Fruit fly (Drosophila melanogaster) whole organism, embryonic: ENCODE measurements around the gene CG14406.

Experiments used
- ATbp ChIP-seq: fragments of 200-800 bp; sonication (Bioruptor generic); optimal IDR thresholded peaks from 2 replicates; lab custom pipeline; 2017; ENCODE audit warnings: missing biosample characterization, mild to moderate bottlenecking, missing genetic modification characterization, missing genetic modification reagents
- Bgb ChIP-seq: fragments of 200-800 bp; sonication (Bioruptor generic); IDR thresholded peaks from 2 replicates; pipeline ENCODE4 v1.3.6; 2022; ENCODE audit warnings: missing biosample characterization, missing genetic modification characterization; ENCODE audit not compliant: partially characterized antibody
- CG10147 ChIP-seq: fragments of 200-800 bp; sonication (Bioruptor generic); optimal IDR thresholded peaks from 2 replicates; lab custom pipeline; 2019; ENCODE audit warnings: missing biosample characterization, mild to moderate bottlenecking, missing genetic modification characterization, moderate library complexity
- CG10462 ChIP-seq: fragments of 200-800 bp; sonication (Bioruptor generic); optimal IDR thresholded peaks from 2 replicates; lab custom pipeline; 2016; ENCODE audit warnings: missing biosample characterization, missing genetic modification characterization
- CG11723 ChIP-seq: fragments of 200-800 bp; sonication (Bioruptor generic); optimal IDR thresholded peaks from 2 replicates; lab custom pipeline; 2017; ENCODE audit warnings: missing biosample characterization, mild to moderate bottlenecking, missing genetic modification characterization
- CG12104 ChIP-seq: fragments of 200-800 bp; sonication (Bioruptor generic); optimal IDR thresholded peaks from 3 replicates; lab custom pipeline; 2016; ENCODE audit warnings: missing biosample characterization, missing genetic modification characterization
- CG13894 ChIP-seq: fragments of 200-800 bp; sonication (Bioruptor generic); optimal IDR thresholded peaks from 3 replicates; lab custom pipeline; 2018; ENCODE audit warnings: missing biosample characterization, mild to moderate bottlenecking, missing genetic modification characterization, moderate library complexity
- CG14710 ChIP-seq: fragments of 200-800 bp; sonication (Bioruptor generic); optimal IDR thresholded peaks from 3 replicates; lab custom pipeline; 2019; ENCODE audit warnings: missing biosample characterization, mild to moderate bottlenecking, missing genetic modification characterization, moderate library complexity
- CG16779 ChIP-seq: fragments of 200-800 bp; sonication (Bioruptor generic); IDR thresholded peaks from 2 replicates; pipeline ENCODE4 v1.3.6; 2022; ENCODE audit warnings: missing biosample characterization, missing genetic modification characterization
- CG16815 ChIP-seq: fragments of 200-800 bp; sonication (Bioruptor generic); optimal IDR thresholded peaks from 3 replicates; lab custom pipeline; 2017; ENCODE audit warnings: missing biosample characterization, mild to moderate bottlenecking, missing genetic modification characterization
- CG17829 ChIP-seq: fragments of 200-800 bp; optimal IDR thresholded peaks from 2 replicates; lab custom pipeline; 2019; ENCODE audit warnings: missing biosample characterization, mild to moderate bottlenecking, missing genetic modification characterization, moderate library complexity
- CG18764 ChIP-seq: fragments of 200-800 bp; sonication (Bioruptor generic); optimal IDR thresholded peaks from 3 replicates; lab custom pipeline; 2016; ENCODE audit warnings: missing biosample characterization, missing genetic modification characterization
- CG2120 ChIP-seq: fragments of 200-800 bp; sonication (Bioruptor generic); optimal IDR thresholded peaks from 3 replicates; lab custom pipeline; 2016; ENCODE audit warnings: missing biosample characterization, missing genetic modification characterization
- CG34376 ChIP-seq: fragments of 200-800 bp; sonication (Bioruptor generic); optimal IDR thresholded peaks from 2 replicates; lab custom pipeline; 2018; ENCODE audit warnings: missing biosample characterization, mild to moderate bottlenecking, missing genetic modification characterization
- CG3995 ChIP-seq: fragments of 200-800 bp; sonication (Bioruptor generic); optimal IDR thresholded peaks from 3 replicates; lab custom pipeline; 2016; ENCODE audit warnings: missing biosample characterization, missing genetic modification characterization
- CG4282 ChIP-seq: fragments of 200-800 bp; sonication (Bioruptor generic); optimal IDR thresholded peaks from 2 replicates; lab custom pipeline; 2016; ENCODE audit warnings: missing biosample characterization, missing genetic modification characterization
- CG6683 ChIP-seq: fragments of 200-800 bp; sonication (Bioruptor generic); optimal IDR thresholded peaks from 2 replicates; lab custom pipeline; 2017; ENCODE audit warnings: missing biosample characterization, mild to moderate bottlenecking, missing genetic modification characterization, missing genetic modification reagents
- CG6854 ChIP-seq: fragments of 200-800 bp; sonication (Bioruptor generic); optimal IDR thresholded peaks from 3 replicates; lab custom pipeline; 2017; ENCODE audit warnings: missing biosample characterization, mild to moderate bottlenecking, missing genetic modification characterization
- CG7271 ChIP-seq: fragments of 200-800 bp; sonication (Bioruptor generic); optimal IDR thresholded peaks from 2 replicates; lab custom pipeline; 2018; ENCODE audit warnings: missing biosample characterization, mild to moderate bottlenecking, missing genetic modification characterization, moderate library complexity
- CG8924 ChIP-seq: fragments of 200-800 bp; optimal IDR thresholded peaks from 3 replicates; lab custom pipeline; 2019; ENCODE audit warnings: missing biosample characterization, mild to moderate bottlenecking, missing genetic modification characterization, moderate library complexity
- CHES-1-like ChIP-seq: fragments of 200-800 bp; sonication (Bioruptor generic); optimal IDR thresholded peaks from 2 replicates; lab custom pipeline; 2016; ENCODE audit warnings: missing biosample characterization, missing genetic modification characterization
- CkIIα-i1 ChIP-seq: fragments of 200-800 bp; sonication (Bioruptor generic); IDR thresholded peaks from 2 replicates; pipeline ENCODE4 v1.3.6; 2022; ENCODE audit warnings: missing biosample characterization, missing genetic modification characterization
- D ChIP-seq, 2 experiments: fragments of 200-800 bp in 1 of 2; fragments of >200 bp in 1 of 2; sonication (Bioruptor generic) in 1 of 2; optimal IDR thresholded peaks; 2 replicates in 1 of 2; 3 replicates in 1 of 2; lab custom pipeline; 2017; ENCODE audit warnings: mild to moderate bottlenecking in 1 of 2, missing biosample characterization in 1 of 2, missing genetic modification characterization in 1 of 2, missing genetic modification reagents in 1 of 2
- Dad ChIP-seq: fragments of 200-800 bp; sonication (Bioruptor generic); optimal IDR thresholded peaks from 3 replicates; lab custom pipeline; 2016; ENCODE audit warnings: missing biosample characterization, missing genetic modification characterization
- Dbx ChIP-seq: fragments of 200-800 bp; sonication (Bioruptor generic); IDR thresholded peaks from 3 replicates; pipeline ENCODE4 v1.3.6; 2022; ENCODE audit warnings: missing biosample characterization, missing genetic modification characterization
- Fer2 ChIP-seq: fragments of 200-800 bp; sonication (Bioruptor generic); optimal IDR thresholded peaks from 2 replicates; lab custom pipeline; 2018; ENCODE audit warnings: missing biosample characterization, mild to moderate bottlenecking, missing genetic modification characterization, moderate library complexity
- Hmr ChIP-seq: fragments of 200-800 bp; sonication (Bioruptor generic); optimal IDR thresholded peaks from 3 replicates; lab custom pipeline; 2017; ENCODE audit warnings: mild to moderate bottlenecking, missing biosample characterization, missing genetic modification reagents, missing genetic modification characterization
- Kr ChIP-seq: fragments of 200-800 bp; sonication (Bioruptor generic); optimal IDR thresholded peaks from 2 replicates; lab custom pipeline; 2017; ENCODE audit warnings: missing biosample characterization, mild to moderate bottlenecking, missing genetic modification characterization
- Scr ChIP-seq: fragments of 200-800 bp; sonication (Bioruptor generic); IDR thresholded peaks from 2 replicates; pipeline ENCODE4 v1.3.6; 2022; ENCODE audit warnings: missing biosample characterization, missing genetic modification characterization; ENCODE audit not compliant: partially characterized antibody
- Trl ChIP-seq, 3 experiments: fragments of >200 bp in 2 of 3; fragments of 200-800 bp in 1 of 3; sonication (Bioruptor generic) in 1 of 3; optimal IDR thresholded peaks; 2 replicates in 1 of 3; 3 replicates in 2 of 3; lab custom pipeline; 2016 to 2017; ENCODE audit warnings: missing biosample characterization in 1 of 3, missing genetic modification characterization in 1 of 3
- al ChIP-seq: fragments of 200-800 bp; sonication (Bioruptor generic); IDR thresholded peaks from 2 replicates; pipeline ENCODE4 v1.3.6; 2022; ENCODE audit warnings: missing biosample characterization, missing genetic modification characterization
- chif ChIP-seq, 2 experiments: fragments of 200-800 bp; sonication (Bioruptor generic); optimal IDR thresholded peaks; 3 replicates each; lab custom pipeline; 2016; ENCODE audit warnings: missing biosample characterization in 2 of 2, missing genetic modification characterization in 2 of 2
- chinmo ChIP-seq: fragments of 200-800 bp; sonication (Bioruptor generic); IDR thresholded peaks from 4 replicates; pipeline ENCODE4 v1.3.6; 2022; ENCODE audit warnings: missing biosample characterization, missing genetic modification characterization; ENCODE audit not compliant: partially characterized antibody
- dan ChIP-seq: fragments of 200-800 bp; sonication (Bioruptor generic); IDR thresholded peaks from 2 replicates; pipeline ENCODE4 v1.3.6; 2022; ENCODE audit warnings: missing biosample characterization, missing genetic modification characterization
- fd102C ChIP-seq: fragments of 200-800 bp; sonication (Bioruptor generic); optimal IDR thresholded peaks from 2 replicates; lab custom pipeline; 2018; ENCODE audit warnings: missing biosample characterization, mild to moderate bottlenecking, missing genetic modification characterization, moderate library complexity
- gro ChIP-seq: fragments of 200-800 bp; sonication (Bioruptor generic); optimal IDR thresholded peaks from 2 replicates; lab custom pipeline; 2016; ENCODE audit warnings: missing biosample characterization, missing genetic modification characterization
- kah ChIP-seq: fragments of 200-800 bp; sonication (Bioruptor generic); optimal IDR thresholded peaks from 2 replicates; lab custom pipeline; 2018; ENCODE audit warnings: missing biosample characterization, mild to moderate bottlenecking, missing genetic modification characterization
- kni ChIP-seq: fragments of 200-800 bp; sonication (Bioruptor generic); optimal IDR thresholded peaks from 3 replicates; lab custom pipeline; 2017; ENCODE audit warnings: mild to moderate bottlenecking, missing biosample characterization, missing genetic modification reagents, missing genetic modification characterization
- nerfin-1 ChIP-seq: fragments of 200-800 bp; sonication (Bioruptor generic); optimal IDR thresholded peaks from 3 replicates; lab custom pipeline; 2019; ENCODE audit warnings: missing biosample characterization, mild to moderate bottlenecking, missing genetic modification characterization, moderate library complexity
- nmo ChIP-seq: fragments of 200-800 bp; sonication (Bioruptor generic); optimal IDR thresholded peaks from 2 replicates; lab custom pipeline; 2018; ENCODE audit warnings: missing biosample characterization, mild to moderate bottlenecking, missing genetic modification characterization, moderate library complexity
- pfk ChIP-seq: fragments of 200-800 bp; sonication (Bioruptor generic); optimal IDR thresholded peaks from 2 replicates; lab custom pipeline; 2018; ENCODE audit warnings: missing biosample characterization, mild to moderate bottlenecking, missing genetic modification characterization, moderate library complexity
- pita ChIP-seq: fragments of 200-800 bp; sonication (Bioruptor generic); optimal IDR thresholded peaks from 2 replicates; lab custom pipeline; 2017; ENCODE audit warnings: missing biosample characterization, mild to moderate bottlenecking, missing genetic modification characterization
- row ChIP-seq: fragments of 200-800 bp; sonication (Bioruptor generic); IDR thresholded peaks from 3 replicates; pipeline ENCODE4 v1.3.6; 2022; ENCODE audit warnings: missing biosample characterization, missing genetic modification characterization
- slp2 ChIP-seq: fragments of 200-800 bp; sonication (Bioruptor generic); optimal IDR thresholded peaks from 2 replicates; lab custom pipeline; 2016; ENCODE audit warnings: missing biosample characterization, missing genetic modification characterization
- sob ChIP-seq: fragments of 200-800 bp; sonication (Bioruptor generic); IDR thresholded peaks from 2 replicates; pipeline ENCODE4 v1.3.6; 2022; ENCODE audit warnings: missing biosample characterization, missing genetic modification characterization
- stc ChIP-seq: fragments of 200-800 bp; sonication (Bioruptor generic); IDR thresholded peaks from 2 replicates; pipeline ENCODE4 v1.3.6; 2022; ENCODE audit warnings: missing biosample characterization, missing genetic modification characterization
- trh ChIP-seq: fragments of 200-800 bp; sonication (Bioruptor generic); optimal IDR thresholded peaks from 2 replicates; lab custom pipeline; 2016; ENCODE audit warnings: missing biosample characterization, missing genetic modification characterization
- unc-4 ChIP-seq: fragments of 200-800 bp; sonication (Bioruptor generic); IDR thresholded peaks from 2 replicates; pipeline ENCODE4 v1.3.6; 2022; ENCODE audit warnings: missing biosample characterization, missing genetic modification characterization; ENCODE audit not compliant: partially characterized antibody

Gene CG14406

dm6 chrX:14952097-14952844 is 41.6 kb upstream of the CG14406 start (continued):
- TF ChIP-seq D (optimal IDR thresholded peaks at IDR 0.05; lab: Kevin White, UChicago) (no peak), D (GFP tag; optimal IDR thresholded peaks at IDR 0.05; lab: Kevin White, UChicago) (no peak), CG6683 (GFP tag; lab: Kevin White, UChicago) (no peak), al (GFP tag; lab: Robert Waterston, UW) (no peak), CG16779 (GFP tag; lab: Robert Waterston, UW) (no peak), CG17829 (tag; lab: Kevin White, UChicago) (peak; percentile 51), Dbx (GFP tag; lab: Robert Waterston, UW) (no peak), fd102C (GFP tag; lab: Kevin White, UChicago) (no peak), CG13894 (tag; lab: Kevin White, UChicago) (no peak), CG11723 (GFP tag; lab: Kevin White, UChicago) (peak; percentile 0), Fer2 (tag; lab: Kevin White, UChicago) (no peak), kni (GFP tag; lab: Kevin White, UChicago) (peak; percentile 90), chif (GFP tag; optimal IDR thresholded peaks at IDR 0.05; lab: Kevin White, UChicago) (peak in 1 of 2 experiments; percentile 53), CG34376 (GFP tag; lab: Kevin White, UChicago) (no peak), CG8924 (peak; percentile 38), CG10462 (GFP tag; lab: Kevin White, UChicago) (no peak), CG7271 (tag; lab: Kevin White, UChicago) (no peak), Scr (GFP tag; lab: Robert Waterston, UW) (no peak), pita (GFP tag; lab: Kevin White, UChicago) (no peak), Kr (GFP tag; lab: Kevin White, UChicago) (no peak), CkIIα-i1 (GFP tag; lab: Robert Waterston, UW) (no peak), pfk (GFP tag; lab: Kevin White, UChicago) (no peak), CG18764 (GFP tag; lab: Kevin White, UChicago) (no peak), CHES-1-like (GFP tag; lab: Kevin White, UChicago) (no peak), trh (GFP tag; lab: Kevin White, UChicago) (no peak), dan (GFP tag; lab: Robert Waterston, UW) (0 out of 2 replicates have a peak, but pooled peaks have one; percentile 12), kah (GFP tag; lab: Kevin White, UChicago) (no peak), Bgb (GFP tag; lab: Robert Waterston, UW) (no peak), sob (GFP tag; lab: Robert Waterston, UW) (no peak), unc-4 (GFP tag; lab: Robert Waterston, UW) (no peak), CG12104 (no peak), CG3995 (GFP tag; lab: Kevin White, UChicago) (no peak), stc (GFP tag; lab: Robert Waterston, UW) (no peak; the same call in 1 of the 2 replicates), gro (GFP tag; lab: Kevin White, UChicago) (no peak), row (peak; percentile 65), CG14710 (tag; lab: Kevin White, UChicago) (peak; percentile 49), nmo (GFP tag; lab: Kevin White, UChicago) (peak; percentile 56), Hmr (GFP tag; lab: Kevin White, UChicago) (peak; percentile 2), CG4282 (no peak), Trl (optimal IDR thresholded peaks at IDR 0.05; lab: Kevin White, UChicago) (peak in 1 of 2 experiments; percentile 40), Trl (GFP tag; optimal IDR thresholded peaks at IDR 0.05; lab: Kevin White, UChicago) (peak; percentile 44), CG2120 (GFP tag; lab: Kevin White, UChicago) (no peak), nerfin-1 (tag; lab: Kevin White, UChicago) (peak; percentile 11), CG16815 (GFP tag; lab: Kevin White, UChicago) (peak; percentile 10), Dad (GFP tag; lab: Kevin White, UChicago) (no peak), CG10147 (GFP tag; lab: Kevin White, UChicago) (no peak), ATbp (peak; percentile 60), chinmo (no peak), CG6854 (GFP tag; lab: Kevin White, UChicago) (no peak), slp2 (GFP tag; lab: Kevin White, UChicago) (no peak)
